Worm (Caenorhabditis elegans): ENCODE results near the gene str-40.
"Not testable (repeated sequence)": the region's sequence is repeated elsewhere in the genome, so short reads cannot be mapped to it uniquely, and the experiment has no call there.

The str-40 gene

ce11 chrV:3064418-3064817 is 4.6 kb downstream of the str-40 start, which contains the start of gene srt-16:
Gene srt-16 (minus strand): TSS chrV:3064518.
- TF ChIP-seq tbx-2, nhr-11, skn-1 (tag; optimal IDR thresholded peaks at IDR 0.05): not testable (repeated sequence)

- TF ChIP-seq egl-5 (tag; optimal IDR thresholded peaks at IDR 0.05), result no peak
- TF ChIP-seq nfya-1 (tag; optimal IDR thresholded peaks at IDR 0.05; ENCODE audit: insufficient read depth), result no peak
- no peak for TF ChIP-seq zag-1 (tag; optimal IDR thresholded peaks at IDR 0.05)
- no peak for TF ChIP-seq nhr-67 (tag; optimal IDR thresholded peaks at IDR 0.05)
- TF ChIP-seq tbx-2 (tag; optimal IDR thresholded peaks at IDR 0.05), result no peak
- TF ChIP-seq R02D3.7 (tag; optimal IDR thresholded peaks at IDR 0.05), result no peak
- no peak for TF ChIP-seq unc-39 (tag; optimal IDR thresholded peaks at IDR 0.05)
- TF ChIP-seq elt-1 (tag; optimal IDR thresholded peaks at IDR 0.05), result no peak
- no peak for TF ChIP-seq nhr-25 (tag; optimal IDR thresholded peaks at IDR 0.05)
- TF ChIP-seq nhr-76 (tag; optimal IDR thresholded peaks at IDR 0.05), result no peak
- no peak for TF ChIP-seq daf-12 (tag; optimal IDR thresholded peaks at IDR 0.05)
- TF ChIP-seq fkh-2 (tag; optimal IDR thresholded peaks at IDR 0.05), result no peak
- no peak for TF ChIP-seq mml-1 (tag; optimal IDR thresholded peaks at IDR 0.05)
- no peak for TF ChIP-seq ztf-4 (tag; optimal IDR thresholded peaks at IDR 0.05)
- TF ChIP-seq ZK546.5 (tag; optimal IDR thresholded peaks at IDR 0.05), result no peak
- no peak for TF ChIP-seq elt-2 (tag; optimal IDR thresholded peaks at IDR 0.05)
- TF ChIP-seq ceh-9 (tag; optimal IDR thresholded peaks at IDR 0.05), result no peak
- no peak for TF ChIP-seq fos-1 (tag; optimal IDR thresholded peaks at IDR 0.05)
- TF ChIP-seq aly-2 (tag; optimal IDR thresholded peaks at IDR 0.05), result no peak
Observed at ce11 chrV:3062078-3062477, 6.9 kb downstream of the str-40 start, which contains the start of gene srt-15. Gene srt-15 (minus strand): TSS chrV:3062178.

ce11 chrV:3058996-3059395 is 10.0 kb downstream of the str-40 start, which contains the start of gene str-244:
Gene str-244 (minus strand): TSS chrV:3059096.
- TF ChIP-seq zag-1 (tag; optimal IDR thresholded peaks at IDR 0.05), result no peak
- no peak for TF ChIP-seq nhr-12 (tag; optimal IDR thresholded peaks at IDR 0.05)
- TF ChIP-seq ceh-28 (tag; optimal IDR thresholded peaks at IDR 0.05), result no peak
- TF ChIP-seq nhr-23 (tag; optimal IDR thresholded peaks at IDR 0.05), result no peak
- no peak for TF ChIP-seq lsy-12 (tag; optimal IDR thresholded peaks at IDR 0.05)
- no peak for TF ChIP-seq nhr-76 (tag; optimal IDR thresholded peaks at IDR 0.05)
- no peak for TF ChIP-seq jun-1 (tag; optimal IDR thresholded peaks at IDR 0.05)
- no peak for TF ChIP-seq pha-4 (tag; optimal IDR thresholded peaks at IDR 0.05)
- TF ChIP-seq nfya-1 (tag; optimal IDR thresholded peaks at IDR 0.05; ENCODE audit: insufficient read depth), result no peak
- no peak for TF ChIP-seq nhr-43 (tag; optimal IDR thresholded peaks at IDR 0.05; ENCODE audit: poor library complexity, severe bottlenecking)
- no peak for TF ChIP-seq pqm-1 (tag; optimal IDR thresholded peaks at IDR 0.05)

ce11 chrV:3054254-3054653 is 14.7 kb downstream of the str-40 start, which contains the start of gene C50H11.8:
Gene C50H11.8 (plus strand): TSS chrV:3054554.
- no peak for TF ChIP-seq mdl-1 (tag; optimal IDR thresholded peaks at IDR 0.05)
- TF ChIP-seq hmg-11 (tag; optimal IDR thresholded peaks at IDR 0.05), result no peak
- no peak for TF ChIP-seq nhr-77 (tag; optimal IDR thresholded peaks at IDR 0.05)
- TF ChIP-seq nhr-25 (tag; optimal IDR thresholded peaks at IDR 0.05), result no peak
- no peak for TF ChIP-seq ceh-16 (tag; optimal IDR thresholded peaks at IDR 0.05)
- no peak for TF ChIP-seq elt-3 (tag; optimal IDR thresholded peaks at IDR 0.05)
- no peak for TF ChIP-seq nhr-28 (tag; optimal IDR thresholded peaks at IDR 0.05)
- no peak for TF ChIP-seq egl-27 (tag; optimal IDR thresholded peaks at IDR 0.05)
- no peak for TF ChIP-seq jun-1 (tag; optimal IDR thresholded peaks at IDR 0.05)
- TF ChIP-seq pqm-1 (tag; optimal IDR thresholded peaks at IDR 0.05), result no peak
- no peak for TF ChIP-seq aly-2 (tag; optimal IDR thresholded peaks at IDR 0.05)
- TF ChIP-seq ztf-4 (tag; optimal IDR thresholded peaks at IDR 0.05), result no peak
- TF ChIP-seq egl-5 (tag; optimal IDR thresholded peaks at IDR 0.05), result no peak
- no peak for TF ChIP-seq nhr-43 (tag; optimal IDR thresholded peaks at IDR 0.05; ENCODE audit: poor library complexity, severe bottlenecking)
- no peak for TF ChIP-seq elt-1 (tag; optimal IDR thresholded peaks at IDR 0.05)
- no peak for TF ChIP-seq fkh-2 (tag; optimal IDR thresholded peaks at IDR 0.05)
- no peak for TF ChIP-seq ama-1 (optimal IDR thresholded peaks at IDR 0.05)
- no peak for TF ChIP-seq pha-4 (tag; optimal IDR thresholded peaks at IDR 0.05)
- no peak for TF ChIP-seq ceh-9 (tag; optimal IDR thresholded peaks at IDR 0.05)
- TF ChIP-seq nhr-237 (tag; optimal IDR thresholded peaks at IDR 0.05), result no peak

All from whole organism, L3 larva.